Fruit fly (Drosophila melanogaster) Kc167 (cell line): ENCODE data around the gene EloA.

Experiments
- Sin3A ChIP-seq: fragments of >200 bp; optimal IDR thresholded peaks from 2 replicates; lab custom pipeline; 2018; ENCODE audit warnings: missing external identifiers
- psq ChIP-seq: fragments of >200 bp; optimal IDR thresholded peaks from 2 replicates; lab custom pipeline; 2017; ENCODE audit warnings: missing external identifiers
- ttk ChIP-seq: sonication (Bioruptor generic); optimal IDR thresholded peaks from 2 replicates; lab custom pipeline; 2017; ENCODE audit warnings: missing external identifiers

dm6 chr3R:23203934-23204333, 47.4 kb upstream of the EloA start, which contains the start of gene fzo:
- TF ChIP-seq psq (lab: Kevin White, UChicago) (no peak), ttk (no peak), Sin3A (lab: Kevin White, UChicago) (no peak)
